Fruit fly (Drosophila melanogaster): ENCODE measurements around the gene Nemp.

dm6 chrX:16689339-16689738 is 34.5 kb upstream of the Nemp start:
- no peak for TF ChIP-seq usp (GFP tag; optimal IDR thresholded peaks at IDR 0.05)
- no peak for TF ChIP-seq pan (optimal IDR thresholded peaks at IDR 0.05)
- TF ChIP-seq psq (optimal IDR thresholded peaks at IDR 0.05) = no peak
